Worm (Caenorhabditis elegans) whole organism, young adult: Measurements from ENCODE around the gene fbxc-34.

Experiments used
- F37B4.10 ChIP-seq: fragments of 200-800 bp; sonication (Bioruptor generic); IDR thresholded peaks from 2 replicates; pipeline ENCODE4 v1.3.6; 2022; ENCODE audit warnings: missing genetic modification characterization, missing compliant biosample characterization
- ama-1 ChIP-seq, 3 experiments: fragments of 150-350 bp in 1 of 3; sonication (generic microtip) in 2 of 3; optimal IDR thresholded peaks; 2 replicates each; lab custom pipeline; 2014 to 2018; ENCODE audit warnings: missing biosample characterization in 2 of 3, missing genetic modification characterization in 2 of 3, missing genetic modification reagents in 2 of 3
- chd-7 ChIP-seq: sonication (generic microtip); optimal IDR thresholded peaks from 2 replicates; lab custom pipeline; 2016; ENCODE audit warnings: mild to moderate bottlenecking, missing genetic modification characterization, moderate library complexity, missing compliant biosample characterization
- lin-26 ChIP-seq: fragments of 200-800 bp; sonication (Bioruptor generic); IDR thresholded peaks from 2 replicates; pipeline ENCODE4 v1.3.6; 2022; ENCODE audit warnings: missing genetic modification reagents, missing genetic modification characterization, missing compliant biosample characterization
- mes-4 ChIP-seq: sonication (generic microtip); optimal IDR thresholded peaks from 2 replicates; lab custom pipeline; 2016; ENCODE audit warnings: missing genotype, missing genetic modification characterization, missing compliant biosample characterization
- pha-4 ChIP-seq: fragments of 150-350 bp; sonication (generic microtip); optimal IDR thresholded peaks from 2 replicates; lab custom pipeline; 2014; ENCODE audit warnings: missing biosample characterization, missing genetic modification reagents, missing genetic modification characterization
- repo-1 ChIP-seq: sonication (generic microtip); optimal IDR thresholded peaks from 2 replicates; lab custom pipeline; 2017; ENCODE audit warnings: mild to moderate bottlenecking, missing genetic modification characterization, missing compliant biosample characterization
- snpc-1.3 ChIP-seq: sonication (generic microtip); optimal IDR thresholded peaks from 2 replicates; lab custom pipeline; 2017; ENCODE audit warnings: missing genetic modification characterization, mild to moderate bottlenecking, missing compliant biosample characterization, antibody characterized with exemption, moderate library complexity, missing genotype, missing genetic modification reagents; ENCODE audit not compliant: insufficient read depth
- xnd-1 ChIP-seq: sonication (generic microtip); optimal IDR thresholded peaks from 2 replicates; lab custom pipeline; 2016; ENCODE audit warnings: missing genotype, missing genetic modification reagents, missing genetic modification characterization, missing compliant biosample characterization
- zim-3 ChIP-seq: sonication (generic microtip); optimal IDR thresholded peaks from 2 replicates; lab custom pipeline; 2017; ENCODE audit warnings: mild to moderate bottlenecking, missing genetic modification characterization, moderate library complexity, missing compliant biosample characterization

- no peak for TF ChIP-seq snpc-1.3 (tag; lab: Kevin White, UChicago)
- TF ChIP-seq F37B4.10 (GFP tag; lab: Robert Waterston, UW), result no peak
- TF ChIP-seq lin-26 (GFP tag; lab: Robert Waterston, UW), result no peak
- no peak for TF ChIP-seq pha-4
- no peak for TF ChIP-seq xnd-1
- TF ChIP-seq ama-1 (optimal IDR thresholded peaks at IDR 0.05; lab: Kevin White, UChicago), result no peak
- TF ChIP-seq ama-1 (GFP tag; optimal IDR thresholded peaks at IDR 0.05; lab: Kevin White, UChicago), result no peak
- no peak for TF ChIP-seq zim-3 (tag; lab: Kevin White, UChicago)
- TF ChIP-seq mes-4 (tag; lab: Kevin White, UChicago), result no peak
- TF ChIP-seq repo-1 (tag; lab: Kevin White, UChicago), result no peak
- no peak for TF ChIP-seq chd-7 (tag; lab: Kevin White, UChicago)
These were observed 1.7 kb downstream of the fbxc-34 start, which contains the start of gene acs-15 for ce11 chrII:932718-933117.
